Fruit fly (Drosophila melanogaster) whole organism, embryonic: Measurements from ENCODE around the gene ATPsynC.

Source experiments
- Asciz ChIP-seq: fragments of 200-800 bp; sonication (Bioruptor generic); optimal IDR thresholded peaks from 2 replicates; lab custom pipeline; 2017; ENCODE audit warnings: missing biosample characterization, mild to moderate bottlenecking, missing genetic modification characterization, missing genetic modification reagents
- CG12659 ChIP-seq: fragments of 200-800 bp; sonication (Bioruptor generic); optimal IDR thresholded peaks from 3 replicates; lab custom pipeline; 2017; ENCODE audit warnings: mild to moderate bottlenecking, missing biosample characterization, missing genetic modification reagents, missing genetic modification characterization
- CG12769 ChIP-seq: fragments of 200-800 bp; sonication (Bioruptor generic); optimal IDR thresholded peaks from 2 replicates; lab custom pipeline; 2019; ENCODE audit warnings: missing biosample characterization, mild to moderate bottlenecking, missing genetic modification characterization, moderate library complexity
- CG13894 ChIP-seq: fragments of 200-800 bp; sonication (Bioruptor generic); optimal IDR thresholded peaks from 3 replicates; lab custom pipeline; 2018; ENCODE audit warnings: missing biosample characterization, mild to moderate bottlenecking, missing genetic modification characterization, moderate library complexity
- CG15479 ChIP-seq: fragments of 200-800 bp; sonication (Bioruptor generic); optimal IDR thresholded peaks from 3 replicates; lab custom pipeline; 2019; ENCODE audit warnings: missing biosample characterization, mild to moderate bottlenecking, missing genetic modification characterization, moderate library complexity
- CG16779 ChIP-seq: fragments of 200-800 bp; sonication (Bioruptor generic); IDR thresholded peaks from 2 replicates; pipeline ENCODE4 v1.3.6; 2022; ENCODE audit warnings: missing biosample characterization, missing genetic modification characterization
- CG16813 ChIP-seq: fragments of 200-800 bp; sonication (Bioruptor generic); IDR thresholded peaks from 3 replicates; pipeline ENCODE4 v1.3.6; 2022; ENCODE audit warnings: missing biosample characterization, missing genetic modification characterization; ENCODE audit not compliant: partially characterized antibody
- CG17912 ChIP-seq: fragments of 200-800 bp; sonication (Bioruptor generic); optimal IDR thresholded peaks from 2 replicates; lab custom pipeline; 2018; ENCODE audit warnings: missing biosample characterization, mild to moderate bottlenecking, missing genetic modification characterization
- CG32772 ChIP-seq: fragments of 200-800 bp; sonication (Bioruptor generic); IDR thresholded peaks from 2 replicates; pipeline ENCODE4 v1.3.6; 2022; ENCODE audit warnings: missing biosample characterization, missing genetic modification characterization
- CG34376 ChIP-seq: fragments of 200-800 bp; sonication (Bioruptor generic); optimal IDR thresholded peaks from 2 replicates; lab custom pipeline; 2018; ENCODE audit warnings: missing biosample characterization, mild to moderate bottlenecking, missing genetic modification characterization
- CG4707 ChIP-seq: fragments of 200-800 bp; sonication (Bioruptor generic); optimal IDR thresholded peaks from 2 replicates; lab custom pipeline; 2018; ENCODE audit warnings: missing biosample characterization, mild to moderate bottlenecking, missing genetic modification characterization, moderate library complexity
- CG6175 ChIP-seq: fragments of 200-800 bp; sonication (Bioruptor generic); IDR thresholded peaks from 3 replicates; pipeline ENCODE4 v1.3.6; 2022; ENCODE audit warnings: missing biosample characterization, missing genetic modification characterization
- CG6813 ChIP-seq: fragments of 200-800 bp; sonication (Bioruptor generic); optimal IDR thresholded peaks from 2 replicates; lab custom pipeline; 2017; ENCODE audit warnings: missing biosample characterization, missing genetic modification characterization, mild to moderate bottlenecking, moderate library complexity, missing genetic modification reagents
- Doc2 ChIP-seq: fragments of 200-800 bp; sonication (Bioruptor generic); IDR thresholded peaks from 2 replicates; pipeline ENCODE4 v1.3.6; 2022; ENCODE audit warnings: missing biosample characterization, missing genetic modification characterization
- Ets65A ChIP-seq: fragments of 200-800 bp; sonication (Bioruptor generic); peaks from one replicate; lab custom pipeline; 2016; ENCODE audit warnings: missing biosample characterization, missing genetic modification characterization
- GATAe ChIP-seq: fragments of 200-800 bp; sonication (Bioruptor generic); conservative IDR thresholded peaks from 2 replicates; pipeline ENCODE4 v1.3.6; 2022; ENCODE audit warnings: missing biosample characterization, missing genetic modification characterization
- HLH3B ChIP-seq: fragments of 200-800 bp; sonication (Bioruptor generic); IDR thresholded peaks from 2 replicates; pipeline ENCODE4 v1.3.6; 2022; ENCODE audit warnings: missing biosample characterization, missing genetic modification characterization
- Poxn ChIP-seq: fragments of 200-800 bp; sonication (Bioruptor generic); IDR thresholded peaks from 2 replicates; pipeline ENCODE4 v1.3.6; 2022; ENCODE audit warnings: missing biosample characterization, missing genetic modification characterization
- Side ChIP-seq: fragments of 200-800 bp; sonication (Bioruptor generic); optimal IDR thresholded peaks from 2 replicates; lab custom pipeline; 2016; ENCODE audit warnings: missing biosample characterization, missing genetic modification characterization
- Trl ChIP-seq, 3 experiments: fragments of >200 bp in 2 of 3; fragments of 200-800 bp in 1 of 3; sonication (Bioruptor generic) in 1 of 3; optimal IDR thresholded peaks; 2 replicates in 1 of 3; 3 replicates in 2 of 3; lab custom pipeline; 2016 to 2017; ENCODE audit warnings: missing biosample characterization in 1 of 3, missing genetic modification characterization in 1 of 3
- ac ChIP-seq: fragments of 200-800 bp; sonication (Bioruptor generic); optimal IDR thresholded peaks from 3 replicates; lab custom pipeline; 2017; ENCODE audit warnings: missing biosample characterization, mild to moderate bottlenecking, missing genetic modification characterization
- cg ChIP-seq: fragments of 200-800 bp; sonication (Bioruptor generic); optimal IDR thresholded peaks from 3 replicates; lab custom pipeline; 2019; ENCODE audit warnings: missing biosample characterization, mild to moderate bottlenecking, missing genetic modification characterization, moderate library complexity
- crol ChIP-seq: fragments of 200-800 bp; sonication (Bioruptor generic); IDR thresholded peaks from 2 replicates; pipeline ENCODE4 v1.3.6; 2022; ENCODE audit warnings: missing biosample characterization, missing genetic modification characterization
- cwo ChIP-seq: fragments of 200-800 bp; sonication (Bioruptor generic); optimal IDR thresholded peaks from 3 replicates; lab custom pipeline; 2017; ENCODE audit warnings: missing biosample characterization, missing genetic modification characterization, mild to moderate bottlenecking, moderate library complexity, missing genetic modification reagents
- ems ChIP-seq: fragments of 200-800 bp; sonication (Bioruptor generic); optimal IDR thresholded peaks from 3 replicates; lab custom pipeline; 2016; ENCODE audit warnings: missing biosample characterization, missing genetic modification characterization
- eve ChIP-seq, 2 experiments: fragments of >200 bp; optimal IDR thresholded peaks; 2 replicates each; lab custom pipeline; 2017; ENCODE audit warnings: missing biosample characterization in 2 of 2, missing genetic modification characterization in 2 of 2
- exex ChIP-seq: fragments of 200-800 bp; sonication (Bioruptor generic); optimal IDR thresholded peaks from 4 replicates; lab custom pipeline; 2018; ENCODE audit warnings: missing biosample characterization, mild to moderate bottlenecking, missing genetic modification characterization, moderate library complexity
- grau ChIP-seq: fragments of 200-800 bp; optimal IDR thresholded peaks from 3 replicates; lab custom pipeline; 2019; ENCODE audit warnings: missing biosample characterization, mild to moderate bottlenecking, missing genetic modification characterization, moderate library complexity
- grn ChIP-seq: fragments of 200-800 bp; sonication (Bioruptor generic); optimal IDR thresholded peaks from 3 replicates; lab custom pipeline; 2017; ENCODE audit warnings: missing biosample characterization, missing genetic modification characterization
- inv ChIP-seq: fragments of 200-800 bp; sonication (Bioruptor generic); IDR thresholded peaks from 2 replicates; pipeline ENCODE4 v1.3.6; 2022; ENCODE audit warnings: missing biosample characterization, missing genetic modification characterization; ENCODE audit not compliant: partially characterized antibody
- kay ChIP-seq: fragments of 200-800 bp; sonication (Bioruptor generic); optimal IDR thresholded peaks from 2 replicates; lab custom pipeline; 2016; ENCODE audit warnings: missing biosample characterization, missing genetic modification characterization
- lab ChIP-seq: fragments of 200-800 bp; sonication (Bioruptor generic); optimal IDR thresholded peaks from 3 replicates; lab custom pipeline; 2017; ENCODE audit warnings: missing biosample characterization, missing genetic modification characterization, mild to moderate bottlenecking, moderate library complexity, missing genetic modification reagents
- lmd ChIP-seq: fragments of 200-800 bp; sonication (Bioruptor generic); IDR thresholded peaks from 2 replicates; pipeline ENCODE4 v1.3.6; 2022; ENCODE audit warnings: missing biosample characterization, missing genetic modification characterization
- lola ChIP-seq, 3 experiments: fragments of >200 bp in 2 of 3; fragments of 200-800 bp in 1 of 3; sonication (Bioruptor generic) in 1 of 3; optimal IDR thresholded peaks; 2 replicates each; lab custom pipeline; 2017 to 2019; ENCODE audit warnings: missing biosample characterization in 3 of 3, missing genetic modification characterization in 3 of 3, mild to moderate bottlenecking in 1 of 3, moderate library complexity in 1 of 3
- mirr ChIP-seq: fragments of 200-800 bp; sonication (Bioruptor generic); optimal IDR thresholded peaks from 3 replicates; lab custom pipeline; 2018; ENCODE audit warnings: missing biosample characterization, mild to moderate bottlenecking, missing genetic modification characterization
- mld ChIP-seq: fragments of 200-800 bp; sonication (Bioruptor generic); IDR thresholded peaks from 3 replicates; pipeline ENCODE4 v1.3.6; 2022; ENCODE audit warnings: missing biosample characterization, missing genetic modification characterization; ENCODE audit not compliant: partially characterized antibody
- peb ChIP-seq: fragments of 200-800 bp; sonication (Bioruptor generic); IDR thresholded peaks from 2 replicates; pipeline ENCODE4 v1.3.6; 2022; ENCODE audit warnings: missing biosample characterization, missing genetic modification characterization
- pho ChIP-seq: fragments of 200-800 bp; sonication (Bioruptor generic); optimal IDR thresholded peaks from 2 replicates; lab custom pipeline; 2016; ENCODE audit warnings: missing biosample characterization, missing genetic modification characterization
- sd ChIP-seq: fragments of 200-800 bp; sonication (Bioruptor generic); optimal IDR thresholded peaks from 3 replicates; lab custom pipeline; 2018; ENCODE audit warnings: missing biosample characterization, mild to moderate bottlenecking, missing genetic modification characterization, moderate library complexity
- sima ChIP-seq: fragments of 200-800 bp; sonication (Bioruptor generic); optimal IDR thresholded peaks from 2 replicates; lab custom pipeline; 2016; ENCODE audit warnings: missing biosample characterization, missing genetic modification characterization
- sug ChIP-seq: fragments of 200-800 bp; optimal IDR thresholded peaks from 2 replicates; lab custom pipeline; 2019; ENCODE audit warnings: missing biosample characterization, mild to moderate bottlenecking, missing genetic modification characterization, moderate library complexity
- tll ChIP-seq, 2 experiments: fragments of 200-800 bp in 1 of 2; fragments of >200 bp in 1 of 2; sonication (Bioruptor generic) in 1 of 2; optimal IDR thresholded peaks; 2 replicates each; lab custom pipeline; 2017 to 2019; ENCODE audit warnings: missing biosample characterization in 2 of 2, missing genetic modification characterization in 2 of 2, mild to moderate bottlenecking in 1 of 2, moderate library complexity in 1 of 2

The ATPsynC gene

DNA sequence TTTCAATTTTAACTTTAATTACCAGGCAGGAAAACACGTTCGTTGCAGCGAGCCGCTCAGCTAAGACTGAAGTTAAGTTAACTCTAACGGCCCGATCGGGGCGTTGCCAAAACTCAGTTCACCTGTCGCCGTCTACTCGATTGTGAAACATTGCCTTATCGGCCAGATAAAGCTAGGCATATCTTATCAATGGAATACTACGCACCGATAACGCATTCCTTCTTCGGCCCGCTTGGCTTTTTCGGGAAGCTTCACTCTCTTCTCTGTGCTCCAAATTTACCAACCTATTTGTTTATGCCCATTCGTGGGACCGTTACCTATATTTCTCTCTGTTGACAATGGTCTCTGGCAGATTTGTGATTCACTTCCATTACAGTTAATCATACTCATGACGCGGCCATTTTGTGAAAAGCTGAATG lies 23.7 kb downstream of the ATPsynC start, which contains the start of gene mesh (continued):
- peak; percentile 58 for TF ChIP-seq CG34376 (GFP tag; lab: Kevin White, UChicago)
- TF ChIP-seq CG12769 (tag; lab: Kevin White, UChicago), result peak; percentile 95
- TF ChIP-seq mld, result no peak

DNA sequence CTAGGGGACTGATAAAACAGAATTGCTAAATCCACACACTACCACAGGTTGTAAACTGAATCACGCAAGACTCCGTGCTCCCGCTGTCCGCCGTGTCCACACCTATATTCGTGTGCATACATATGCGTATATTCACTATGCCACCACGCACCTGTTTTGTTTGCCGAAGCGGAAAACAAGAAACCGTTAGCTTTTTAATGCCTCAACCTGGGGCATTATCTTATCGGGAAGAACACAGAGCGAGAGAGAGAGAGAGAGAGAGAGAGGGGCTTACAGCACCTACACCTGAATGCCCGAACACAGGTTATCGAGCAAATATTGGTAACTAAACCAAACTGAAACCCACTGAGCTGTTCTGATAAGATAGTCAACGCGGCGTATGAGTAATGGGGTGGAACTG lies 24.8 kb downstream of the ATPsynC start:
- TF ChIP-seq CG12769 (tag; lab: Kevin White, UChicago) (peak; percentile 15), Trl (optimal IDR thresholded peaks at IDR 0.05; lab: Kevin White, UChicago) (peak; percentile 18 to 63), Trl (GFP tag; optimal IDR thresholded peaks at IDR 0.05; lab: Kevin White, UChicago) (no peak), CG16779 (GFP tag; lab: Robert Waterston, UW) (no peak), ems (GFP tag; lab: Kevin White, UChicago) (no peak), Doc2 (GFP tag; lab: Robert Waterston, UW) (no peak), lola (GFP tag; optimal IDR thresholded peaks at IDR 0.05; lab: Kevin White, UChicago) (no peak), CG6813 (GFP tag; lab: Kevin White, UChicago) (peak; percentile 14), eve (GFP tag; optimal IDR thresholded peaks at IDR 0.05; lab: Kevin White, UChicago) (peak in 1 of 2 experiments; percentile 45), pho (GFP tag; lab: Kevin White, UChicago) (no peak), lab (GFP tag; lab: Kevin White, UChicago) (peak; percentile 46), sd (tag; lab: Kevin White, UChicago) (peak; percentile 88), mirr (GFP tag; lab: Kevin White, UChicago) (peak; percentile 20), exex (tag; lab: Kevin White, UChicago) (peak; percentile 52), CG4707 (GFP tag; lab: Kevin White, UChicago) (no peak), crol (GFP tag; lab: Robert Waterston, UW) (0 out of 2 replicates have a peak, but pooled peaks have one; percentile 13), CG13894 (tag; lab: Kevin White, UChicago) (peak; percentile 46), cg (GFP tag; lab: Kevin White, UChicago) (peak; percentile 33), HLH3B (GFP tag; lab: Robert Waterston, UW) (no peak), GATAe (GFP tag; lab: Robert Waterston, UW) (peak; percentile 87), CG17912 (GFP tag; lab: Kevin White, UChicago) (no peak), CG32772 (no peak), CG6175 (GFP tag; lab: Robert Waterston, UW) (peak; percentile 86), grau (tag; lab: Kevin White, UChicago) (no peak), Asciz (GFP tag; lab: Kevin White, UChicago) (peak; percentile 11), Side (GFP tag; lab: Kevin White, UChicago) (no peak), grn (GFP tag; lab: Kevin White, UChicago) (peak; percentile 15), cwo (GFP tag; lab: Kevin White, UChicago) (peak; percentile 7), kay (peak; percentile 10), sug (tag; lab: Kevin White, UChicago) (peak; percentile 56), Ets65A (peak; percentile 60)

DNA sequence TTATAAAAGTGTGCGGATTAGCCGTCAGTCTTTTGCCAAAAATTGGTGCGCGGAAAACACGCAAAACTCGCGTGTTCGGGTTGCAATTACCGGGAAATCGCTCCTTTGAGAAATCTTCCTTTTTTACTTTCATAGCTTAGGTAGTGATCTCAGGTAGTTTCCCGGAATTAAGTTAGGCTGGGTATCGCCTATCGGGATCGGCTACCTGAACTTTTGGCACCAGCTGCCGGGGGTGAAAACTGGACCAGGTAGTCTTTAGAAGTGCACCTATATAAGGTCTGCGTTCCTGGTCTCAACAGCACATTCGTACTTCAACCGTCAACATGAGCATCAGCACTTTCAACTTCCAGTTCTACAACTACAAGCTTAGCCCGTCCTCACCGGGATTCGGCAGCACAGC lies 26.4 kb downstream of the ATPsynC start, which contains the start of gene bnk:
bnk (plus strand) TSS at position 301 of the 400 bp plus-strand sequence.
- no peak for TF ChIP-seq inv (GFP tag; lab: Robert Waterston, UW)
- peak in 1 of 2 experiments; percentile 35 for TF ChIP-seq tll (GFP tag; optimal IDR thresholded peaks at IDR 0.05; lab: Kevin White, UChicago)
- no peak for TF ChIP-seq sima (GFP tag; lab: Kevin White, UChicago)
- TF ChIP-seq CG12659 (GFP tag; lab: Kevin White, UChicago), result no peak
- TF ChIP-seq CG16813 (GFP tag; lab: Robert Waterston, UW), result no peak
- no peak for TF ChIP-seq ac (GFP tag; lab: Kevin White, UChicago)
- no peak for TF ChIP-seq lmd (GFP tag; lab: Robert Waterston, UW)
- no peak for TF ChIP-seq peb (GFP tag; lab: Robert Waterston, UW)
- peak; percentile 83 for TF ChIP-seq CG15479 (GFP tag; lab: Kevin White, UChicago)
- no peak for TF ChIP-seq Poxn (GFP tag; lab: Robert Waterston, UW)
